Fruit fly (Drosophila melanogaster) whole organism, prepupa: Measurements from ENCODE around the gene dl.
A peak's percentile ranks its signal among the peaks of the same experiment; 100 is the strongest.

ENCODE experiments used
- CG10631 ChIP-seq: fragments of 200-800 bp; sonication (Bioruptor generic); optimal IDR thresholded peaks from 2 replicates; lab custom pipeline; 2016; ENCODE audit warnings: missing biosample characterization, missing genetic modification characterization
- CG11294 ChIP-seq: fragments of 200-800 bp; sonication (Bioruptor generic); IDR thresholded peaks from 2 replicates; pipeline ENCODE4 v1.3.6; 2022; ENCODE audit warnings: missing biosample characterization, missing genetic modification characterization
- CG11762 ChIP-seq: fragments of 200-800 bp; sonication (Bioruptor generic); optimal IDR thresholded peaks from 3 replicates; lab custom pipeline; 2016; ENCODE audit warnings: missing biosample characterization, missing genetic modification characterization; ENCODE audit not compliant: insufficient read depth
- CG11902 ChIP-seq: fragments of 200-800 bp; sonication (Bioruptor generic); optimal IDR thresholded peaks from 3 replicates; lab custom pipeline; 2016; ENCODE audit warnings: missing biosample characterization, missing genetic modification characterization
- CG15336 ChIP-seq: fragments of 200-800 bp; sonication (Bioruptor generic); IDR thresholded peaks from 2 replicates; pipeline ENCODE4 v1.3.6; 2022; ENCODE audit warnings: missing biosample characterization, missing genetic modification characterization
- CG1621 ChIP-seq: fragments of 200-800 bp; sonication (Bioruptor generic); optimal IDR thresholded peaks from 3 replicates; lab custom pipeline; 2018; ENCODE audit warnings: missing biosample characterization, mild to moderate bottlenecking, missing genetic modification characterization
- CG16779 ChIP-seq: fragments of 200-800 bp; sonication (Bioruptor generic); optimal IDR thresholded peaks from 3 replicates; lab custom pipeline; 2017; ENCODE audit warnings: missing biosample characterization, mild to moderate bottlenecking, missing genetic modification characterization
- CG3032 ChIP-seq: fragments of 200-800 bp; optimal IDR thresholded peaks from 2 replicates; lab custom pipeline; 2019; ENCODE audit warnings: missing biosample characterization, mild to moderate bottlenecking, missing genetic modification characterization, moderate library complexity
- CG32006 ChIP-seq: fragments of 200-800 bp; sonication (Bioruptor generic); optimal IDR thresholded peaks from 3 replicates; lab custom pipeline; 2017; ENCODE audit warnings: missing biosample characterization, mild to moderate bottlenecking, missing genetic modification characterization
- CG34406 ChIP-seq: fragments of 200-800 bp; sonication (Bioruptor generic); optimal IDR thresholded peaks from 3 replicates; lab custom pipeline; 2016; ENCODE audit warnings: missing biosample characterization, missing genetic modification characterization
- CG6163 ChIP-seq: fragments of 200-800 bp; sonication (Bioruptor generic); IDR thresholded peaks from 3 replicates; pipeline ENCODE4 v1.3.6; 2022; ENCODE audit warnings: missing biosample characterization, missing genetic modification characterization
- CG6792 ChIP-seq: fragments of 200-800 bp; sonication (Bioruptor generic); optimal IDR thresholded peaks from 3 replicates; lab custom pipeline; 2016; ENCODE audit warnings: missing biosample characterization, missing genetic modification characterization
- CG6808 ChIP-seq: fragments of 200-800 bp; sonication (Bioruptor generic); optimal IDR thresholded peaks from 3 replicates; lab custom pipeline; 2017; ENCODE audit warnings: missing biosample characterization, missing genetic modification characterization, mild to moderate bottlenecking, moderate library complexity, missing genetic modification reagents
- CG6854 ChIP-seq: fragments of 200-800 bp; sonication (Bioruptor generic); optimal IDR thresholded peaks from 2 replicates; lab custom pipeline; 2017; ENCODE audit warnings: missing biosample characterization, mild to moderate bottlenecking, missing genetic modification characterization
- CG7368 ChIP-seq: fragments of 200-800 bp; sonication (Bioruptor generic); optimal IDR thresholded peaks from 3 replicates; lab custom pipeline; 2016; ENCODE audit warnings: missing biosample characterization, missing genetic modification characterization
- CG8119 ChIP-seq: fragments of 200-800 bp; sonication (Bioruptor generic); IDR thresholded peaks from 3 replicates; pipeline ENCODE4 v1.3.6; 2022; ENCODE audit warnings: missing biosample characterization, missing genetic modification characterization
- CG8319 ChIP-seq: fragments of 200-800 bp; sonication (Bioruptor generic); optimal IDR thresholded peaks from 3 replicates; lab custom pipeline; 2016; ENCODE audit warnings: missing biosample characterization, missing genetic modification characterization
- CG8632 ChIP-seq: fragments of 200-800 bp; sonication (Bioruptor generic); optimal IDR thresholded peaks from 3 replicates; lab custom pipeline; 2016; ENCODE audit warnings: missing biosample characterization, missing genetic modification characterization
- Eip75B ChIP-seq: fragments of 200-800 bp; sonication (Bioruptor generic); optimal IDR thresholded peaks from 3 replicates; lab custom pipeline; 2016; ENCODE audit warnings: missing biosample characterization, missing genetic modification characterization
- Eip78C ChIP-seq: fragments of 200-800 bp; sonication (Bioruptor generic); peaks from one replicate; lab custom pipeline; 2016; ENCODE audit warnings: missing biosample characterization, missing genetic modification characterization
- Eip93F ChIP-seq: fragments of 200-800 bp; sonication (Bioruptor generic); optimal IDR thresholded peaks from 2 replicates; lab custom pipeline; 2016; ENCODE audit warnings: missing biosample characterization, mild to moderate bottlenecking, missing genetic modification characterization
- Ets21C ChIP-seq: fragments of 200-800 bp; sonication (Bioruptor generic); optimal IDR thresholded peaks from 3 replicates; lab custom pipeline; 2016; ENCODE audit warnings: missing biosample characterization, missing genetic modification characterization
- Ets96B ChIP-seq: fragments of 200-800 bp; optimal IDR thresholded peaks from 2 replicates; lab custom pipeline; 2019; ENCODE audit warnings: missing biosample characterization, mild to moderate bottlenecking, missing genetic modification characterization, moderate library complexity
- Hr38 ChIP-seq: sonication (Bioruptor generic); optimal IDR thresholded peaks from 2 replicates; lab custom pipeline; 2016; ENCODE audit warnings: missing biosample characterization, missing genetic modification characterization
- Hr39 ChIP-seq: fragments of 200-800 bp; sonication (Bioruptor generic); optimal IDR thresholded peaks from 2 replicates; lab custom pipeline; 2016; ENCODE audit warnings: missing biosample characterization, missing genetic modification characterization
- Hr4 ChIP-seq: fragments of 200-800 bp; sonication (Bioruptor generic); optimal IDR thresholded peaks from 3 replicates; lab custom pipeline; 2016; ENCODE audit warnings: missing biosample characterization, missing genetic modification characterization
- Met ChIP-seq: fragments of 200-800 bp; sonication (Bioruptor generic); optimal IDR thresholded peaks from 3 replicates; lab custom pipeline; 2016; ENCODE audit warnings: missing biosample characterization, missing genetic modification characterization
- Smox ChIP-seq: fragments of 200-800 bp; sonication (Bioruptor generic); optimal IDR thresholded peaks from 3 replicates; lab custom pipeline; 2016; ENCODE audit warnings: missing biosample characterization, missing genetic modification characterization
- Sox102F ChIP-seq: fragments of 200-800 bp; sonication (Bioruptor generic); optimal IDR thresholded peaks from 2 replicates; lab custom pipeline; 2016; ENCODE audit warnings: missing biosample characterization, mild to moderate bottlenecking, missing genetic modification characterization
- Sox14 ChIP-seq: fragments of 200-800 bp; sonication (Bioruptor generic); optimal IDR thresholded peaks from 3 replicates; lab custom pipeline; 2016; ENCODE audit warnings: missing biosample characterization, missing genetic modification characterization
- Sox15 ChIP-seq: fragments of 200-800 bp; sonication (Bioruptor generic); optimal IDR thresholded peaks from 3 replicates; lab custom pipeline; 2016; ENCODE audit warnings: missing biosample characterization, missing genetic modification characterization
- achi ChIP-seq: fragments of 200-800 bp; sonication (Bioruptor generic); optimal IDR thresholded peaks from 3 replicates; lab custom pipeline; 2016; ENCODE audit warnings: missing biosample characterization, missing genetic modification characterization
- acj6 ChIP-seq: fragments of 200-800 bp; sonication (Bioruptor generic); optimal IDR thresholded peaks from 3 replicates; lab custom pipeline; 2016; ENCODE audit warnings: missing biosample characterization, missing genetic modification characterization
- cyc ChIP-seq: fragments of 200-800 bp; sonication (Bioruptor generic); optimal IDR thresholded peaks from 3 replicates; lab custom pipeline; 2016; ENCODE audit warnings: missing biosample characterization, missing genetic modification characterization
- dac ChIP-seq: fragments of 200-800 bp; sonication (Bioruptor generic); optimal IDR thresholded peaks from 2 replicates; lab custom pipeline; 2017; ENCODE audit warnings: missing biosample characterization, mild to moderate bottlenecking, missing genetic modification characterization
- dsx ChIP-seq: fragments of 200-800 bp; optimal IDR thresholded peaks from 3 replicates; lab custom pipeline; 2019; ENCODE audit warnings: missing biosample characterization, mild to moderate bottlenecking, missing genetic modification characterization, moderate library complexity; ENCODE audit not compliant: poor library complexity, severe bottlenecking
- eg ChIP-seq: fragments of 200-800 bp; sonication (Bioruptor generic); IDR thresholded peaks from 3 replicates; pipeline ENCODE4 v1.3.6; 2022; ENCODE audit warnings: missing biosample characterization, missing genetic modification characterization
- esn ChIP-seq: fragments of 200-800 bp; sonication (Bioruptor generic); optimal IDR thresholded peaks from 2 replicates; lab custom pipeline; 2016; ENCODE audit warnings: missing biosample characterization, mild to moderate bottlenecking, missing genetic modification characterization, moderate library complexity
- fd59A ChIP-seq: fragments of 200-800 bp; sonication (Bioruptor generic); optimal IDR thresholded peaks from 2 replicates; lab custom pipeline; 2017; ENCODE audit warnings: missing biosample characterization, mild to moderate bottlenecking, missing genetic modification characterization, missing genetic modification reagents
- lz ChIP-seq: fragments of 200-800 bp; sonication (Bioruptor generic); optimal IDR thresholded peaks from 3 replicates; lab custom pipeline; 2016; ENCODE audit warnings: missing biosample characterization, missing genetic modification characterization
- pdm3 ChIP-seq: fragments of 200-800 bp; sonication (Bioruptor generic); optimal IDR thresholded peaks from 3 replicates; lab custom pipeline; 2016; ENCODE audit warnings: missing biosample characterization, missing genetic modification characterization
- spab ChIP-seq: fragments of 200-800 bp; sonication (Bioruptor generic); optimal IDR thresholded peaks from 2 replicates; lab custom pipeline; 2017; ENCODE audit warnings: missing biosample characterization, mild to moderate bottlenecking, missing genetic modification characterization, missing genetic modification reagents
- ss ChIP-seq, 2 experiments: fragments of 200-800 bp; sonication (Bioruptor generic); optimal IDR thresholded peaks; 2 replicates in 1 of 2; 3 replicates in 1 of 2; lab custom pipeline; 2017 to 2018; ENCODE audit warnings: mild to moderate bottlenecking in 2 of 2, missing biosample characterization in 2 of 2, missing genetic modification characterization in 2 of 2, moderate library complexity in 1 of 2
- svp ChIP-seq: fragments of 200-800 bp; sonication (Bioruptor generic); peaks from one replicate; lab custom pipeline; 2016; ENCODE audit warnings: missing biosample characterization, missing genetic modification characterization
- vri ChIP-seq: fragments of 200-800 bp; sonication (Bioruptor generic); optimal IDR thresholded peaks from 3 replicates; lab custom pipeline; 2016; ENCODE audit warnings: missing biosample characterization, mild to moderate bottlenecking, missing genetic modification characterization

Gene dl

dm6 chr2L:17452624-17453023, 2.5 kb upstream of the dl start, which contains the start of gene CG5050:
CG5050 (plus strand) TSS chr2L:17452924.
- TF ChIP-seq CG1621 (no peak), Eip78C (GFP tag; lab: Kevin White, UChicago) (peak; percentile 22)

- TF ChIP-seq svp (GFP tag; lab: Kevin White, UChicago), result peak; percentile 62
- no peak for TF ChIP-seq Hr38 (GFP tag; lab: Kevin White, UChicago)
- TF ChIP-seq, all 60 proteins: peak for 1
These were observed 1.9 kb upstream of the dl start for dm6 chr2L:17452084-17452483.

- TF ChIP-seq lz (GFP tag; lab: Kevin White, UChicago) (peak; percentile 74), dac (GFP tag; lab: Kevin White, UChicago) (no peak), cyc (GFP tag; lab: Kevin White, UChicago) (peak; percentile 65), achi (peak; percentile 72), CG6854 (GFP tag; lab: Kevin White, UChicago) (peak; percentile 23), CG8319 (GFP tag; lab: Kevin White, UChicago) (peak; percentile 49), dsx (GFP tag; lab: Kevin White, UChicago) (no peak), CG8119 (peak; percentile 63; the same call in 2 of the 3 replicates), CG16779 (tag; lab: Kevin White, UChicago) (peak; percentile 62), CG6808 (peak; percentile 61), CG11762 (peak; percentile 62), CG3032 (tag; lab: Kevin White, UChicago) (peak; percentile 63), Sox102F (peak; percentile 67), CG15336 (GFP tag; lab: Robert Waterston, UW) (no peak; the same call in 1 of the 2 replicates), ss (GFP tag; optimal IDR thresholded peaks at IDR 0.05; lab: Kevin White, UChicago) (peak; percentile 3 to 58), eg (GFP tag; lab: Robert Waterston, UW) (no peak; the same call in 2 of the 3 replicates), svp (GFP tag; lab: Kevin White, UChicago) (peak; percentile 88), spab (GFP tag; lab: Kevin White, UChicago) (peak; percentile 52), CG8632 (GFP tag; lab: Kevin White, UChicago) (peak; percentile 74), pdm3 (peak; percentile 78), CG11902 (GFP tag; lab: Kevin White, UChicago) (peak; percentile 18), Met (GFP tag; lab: Kevin White, UChicago) (peak; percentile 81), Eip93F (GFP tag; lab: Kevin White, UChicago) (no peak), CG7368 (GFP tag; lab: Kevin White, UChicago) (peak; percentile 65), CG6792 (GFP tag; lab: Kevin White, UChicago) (peak; percentile 77), Ets96B (tag; lab: Kevin White, UChicago) (peak; percentile 62), CG10631 (GFP tag; lab: Kevin White, UChicago) (peak; percentile 71), CG6163 (GFP tag; lab: Robert Waterston, UW) (no peak; the same call in 2 of the 3 replicates), esn (GFP tag; lab: Kevin White, UChicago) (peak; percentile 86), Sox15 (GFP tag; lab: Kevin White, UChicago) (peak; percentile 53), fd59A (GFP tag; lab: Kevin White, UChicago) (peak; percentile 58), acj6 (peak; percentile 78), Smox (GFP tag; lab: Kevin White, UChicago) (peak; percentile 82), CG32006 (GFP tag; lab: Kevin White, UChicago) (peak; percentile 80), CG11294 (no peak; the same call in 1 of the 2 replicates), Eip75B (GFP tag; lab: Kevin White, UChicago) (peak; percentile 78), Sox14 (GFP tag; lab: Kevin White, UChicago) (peak; percentile 76), Hr39 (peak; percentile 72), Ets21C (peak; percentile 59), vri (GFP tag; lab: Kevin White, UChicago) (peak; percentile 31), Hr4 (peak; percentile 77), CG34406 (GFP tag; lab: Kevin White, UChicago) (peak; percentile 86)
These were observed 596 bp upstream of the dl start for dm6 chr2L:17450505-17451415.
